Worm (Caenorhabditis elegans) whole organism, dauer: Measurements from ENCODE around the gene nhr-227.
"Not testable (repeated sequence)": the region's sequence is repeated elsewhere in the genome, so short reads cannot be mapped to it uniquely, and the experiment has no call there.

Source experiments
- unc-62 ChIP-seq: sonication (generic microtip); optimal IDR thresholded peaks from 2 replicates; lab custom pipeline; 2017; ENCODE audit warnings: missing biosample characterization, missing genetic modification reagents, missing genetic modification characterization

nhr-227 gene

ce11 chrV:2285107-2285506 is at the start of gene nhr-227:
Gene nhr-227, plus strand, starts transcription at chrV:2285432.
- no peak for TF ChIP-seq unc-62

ce11 chrV:2235848-2236247 is 49.4 kb upstream of the nhr-227 start, which contains the start of gene cyp-33C4:
Gene cyp-33C4, plus strand, starts transcription at chrV:2236140.
- no peak for TF ChIP-seq unc-62

DNA sequence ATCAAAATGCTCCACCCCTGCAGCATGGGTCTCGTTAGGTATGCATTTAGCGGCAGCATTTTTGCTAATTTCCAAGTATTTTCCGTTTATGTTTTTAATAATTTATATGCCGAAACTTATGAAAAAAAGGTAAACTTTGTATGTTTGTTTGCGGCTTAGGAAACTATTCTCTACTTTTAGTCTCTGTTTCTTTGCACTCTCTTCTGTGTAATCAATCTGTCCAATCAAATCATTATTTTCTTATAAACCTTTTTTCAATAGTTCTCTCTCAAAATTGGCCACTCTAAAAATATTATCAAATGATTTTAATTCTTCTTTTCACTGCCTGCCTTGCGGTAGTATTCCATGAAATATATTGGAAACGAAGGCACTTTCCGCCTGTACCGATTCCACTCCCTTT is 47.2 kb upstream of the nhr-227 start:
- no peak for TF ChIP-seq unc-62

DNA sequence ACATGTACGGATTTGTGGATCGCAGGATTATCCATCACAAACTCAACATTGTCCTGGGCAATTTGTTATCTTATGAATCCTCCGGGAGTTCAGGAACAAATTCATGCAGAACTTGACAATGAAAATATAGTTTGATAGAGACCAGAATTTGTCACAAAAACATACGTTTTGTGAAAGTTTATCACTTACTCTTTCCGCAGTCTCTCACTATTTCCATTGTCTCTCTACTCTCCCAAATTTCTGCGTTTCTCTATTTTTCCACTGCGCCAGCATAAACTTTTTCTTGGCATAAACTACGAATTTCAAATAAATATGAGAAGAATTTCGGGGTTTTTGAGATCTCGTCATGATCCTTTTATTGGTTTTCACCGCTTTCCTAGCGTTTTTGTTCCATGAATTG is 42.6 kb upstream of the nhr-227 start, which contains the start of gene cyp-33C3:
Gene cyp-33C3, plus strand, starts transcription at position 149 of the 400 bp plus-strand sequence.
- TF ChIP-seq unc-62, result no peak

- no peak for TF ChIP-seq unc-62
These were observed 40.5 kb upstream of the nhr-227 start, which contains the start of gene cyp-33C5 for ce11 chrV:2244751-2245150. Gene cyp-33C5, plus strand, starts transcription at chrV:2245004.

- TF ChIP-seq unc-62, result no peak
These were observed 35.9 kb upstream of the nhr-227 start, which contains the start of gene cyp-33C6 for ce11 chrV:2249310-2249709. Gene cyp-33C6, minus strand, starts transcription at chrV:2249410.

DNA sequence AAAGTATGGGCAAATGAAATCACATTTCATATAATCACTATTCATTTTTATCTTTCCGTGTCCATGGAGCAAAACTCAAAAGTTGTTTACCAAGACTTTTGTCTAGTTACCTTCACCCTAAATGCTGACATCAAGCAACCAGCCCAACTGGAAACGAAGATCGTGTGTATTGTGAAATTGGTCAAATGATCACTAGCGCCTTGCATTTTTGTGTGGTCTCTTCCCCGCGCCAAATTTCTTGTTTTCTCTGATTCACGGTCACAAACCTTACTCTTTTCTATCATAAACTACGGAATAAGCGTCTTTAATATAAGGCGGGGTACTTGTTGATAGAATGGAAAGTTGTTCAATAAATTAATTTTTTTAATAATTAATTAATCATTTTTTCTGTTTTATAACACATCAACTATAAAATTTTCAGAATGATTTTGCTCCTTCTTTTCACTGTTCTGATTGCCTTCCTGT is 35.1 kb upstream of the nhr-227 start, which contains the start of gene cyp-33C7:
Gene cyp-33C7, plus strand, starts transcription at position 415 of the 465 bp plus-strand sequence.
- TF ChIP-seq unc-62, result no peak

- TF ChIP-seq unc-62, result no peak
These were observed 33.5 kb upstream of the nhr-227 start for ce11 chrV:2251774-2252173.

- TF ChIP-seq unc-62, result no peak
These were observed 30.6 kb upstream of the nhr-227 start, which contains the start of gene str-253 for ce11 chrV:2254553-2255124. Gene str-253, minus strand, starts transcription at chrV:2254603.

DNA sequence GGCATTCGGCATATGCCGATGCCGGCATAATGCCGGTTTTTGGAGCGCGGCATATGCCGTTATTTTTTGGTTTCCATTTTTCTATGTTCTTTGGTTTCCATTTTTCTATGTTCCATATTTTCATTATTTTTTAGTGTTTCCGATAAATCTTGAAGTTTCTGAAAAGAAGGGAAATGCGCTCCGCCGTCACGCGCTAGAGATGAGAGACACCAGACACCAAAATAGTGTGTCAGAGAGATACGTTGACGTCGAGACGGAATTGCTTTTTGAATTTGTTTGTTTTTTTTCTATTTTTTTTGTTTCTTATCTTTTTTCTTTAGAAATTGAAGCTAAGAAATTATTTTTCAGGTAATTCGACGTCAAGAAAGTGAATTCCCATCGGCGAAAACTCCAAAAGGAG is 30.0 kb upstream of the nhr-227 start, which contains the start of gene F41B5.1:
Gene F41B5.1, plus strand, starts transcription at position 343 of the 400 bp plus-strand sequence.
- TF ChIP-seq unc-62, result not testable (repeated sequence)

DNA sequence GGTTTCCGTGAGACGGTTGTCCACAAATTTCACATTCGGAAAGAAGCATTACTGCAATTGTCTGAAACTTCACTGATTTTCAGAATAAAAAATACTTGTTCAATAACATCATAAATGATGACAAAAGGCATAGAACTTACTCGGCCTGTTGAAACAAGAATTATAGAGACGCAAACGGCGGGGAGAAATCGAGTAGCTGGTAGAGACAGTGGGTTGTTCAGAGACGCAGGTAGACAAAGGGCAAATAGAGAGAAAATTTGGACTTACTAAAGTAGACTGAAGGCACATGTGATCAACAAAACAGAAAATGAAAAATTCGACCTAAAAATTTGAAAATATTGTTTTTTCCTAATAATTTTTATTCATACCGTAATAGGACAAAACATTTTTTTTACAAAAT is 25.5 kb upstream of the nhr-227 start, which contains the start of gene nhr-182:
Gene nhr-182, minus strand, starts transcription at position 178 of the 400 bp plus-strand sequence.
- no peak for TF ChIP-seq unc-62

DNA sequence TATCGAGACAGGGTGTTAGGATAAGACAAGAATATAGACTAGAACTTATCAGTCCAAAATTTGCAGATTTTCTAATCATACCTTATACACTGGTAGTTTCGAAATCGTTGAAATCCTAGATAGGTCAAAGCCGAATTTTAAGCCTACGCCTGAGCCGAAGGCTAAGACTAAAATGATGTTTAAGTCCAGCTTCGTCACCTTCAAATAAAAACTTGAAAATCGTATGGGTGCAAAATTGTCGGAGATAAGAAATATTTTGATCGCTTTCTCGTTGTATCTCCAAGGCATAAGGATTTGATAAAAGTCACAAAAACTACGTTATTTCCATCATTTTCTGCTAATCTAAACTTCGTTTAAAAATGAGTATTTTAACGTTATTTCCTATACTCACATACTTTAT is 24.6 kb upstream of the nhr-227 start, which contains the start of gene F41B5.12:
Gene F41B5.12, plus strand, starts transcription at position 301 of the 400 bp plus-strand sequence.
- TF ChIP-seq unc-62, result no peak

DNA sequence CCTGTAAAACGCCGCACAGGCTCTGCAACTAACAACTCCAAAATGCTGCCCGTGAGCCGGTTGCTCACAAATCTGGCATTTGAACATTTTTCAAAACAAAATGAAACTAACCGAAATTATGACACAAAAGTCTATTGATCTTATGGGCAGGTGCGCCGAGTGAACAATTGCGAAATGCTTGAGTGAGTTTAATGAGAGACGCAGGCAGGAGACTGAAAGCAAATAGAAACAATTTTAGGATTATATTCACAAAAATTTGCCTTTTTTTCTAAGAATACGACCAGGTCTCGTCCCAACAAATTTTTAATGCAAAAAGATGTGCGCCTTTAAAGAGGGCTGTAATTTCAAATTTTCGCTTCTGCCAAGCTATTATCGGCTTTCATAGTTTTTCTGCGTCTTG is 20.8 kb upstream of the nhr-227 start, which contains the start of gene nhr-183:
Gene nhr-183, minus strand, starts transcription at position 180 of the 400 bp plus-strand sequence.
- no peak for TF ChIP-seq unc-62

DNA sequence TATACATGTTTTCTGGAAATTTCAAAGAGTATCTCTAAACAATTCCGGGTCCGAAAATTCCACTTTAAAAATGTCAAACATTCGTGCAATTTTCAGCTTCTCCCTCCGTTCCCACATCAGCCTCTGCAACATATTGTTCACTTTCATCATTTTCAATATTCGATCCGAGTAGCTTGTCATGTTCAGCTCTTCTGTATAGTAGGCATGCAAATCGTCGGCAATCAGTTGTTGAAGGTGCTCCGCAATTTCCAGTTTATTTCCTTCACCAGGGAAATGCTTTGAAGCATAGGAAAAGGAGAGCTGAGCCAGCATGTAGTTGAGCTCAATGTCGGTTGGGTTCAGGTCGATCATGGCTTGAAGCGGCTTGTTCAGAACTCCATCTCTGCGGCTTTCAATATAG is 20.3 kb upstream of the nhr-227 start:
- no peak for TF ChIP-seq unc-62

DNA sequence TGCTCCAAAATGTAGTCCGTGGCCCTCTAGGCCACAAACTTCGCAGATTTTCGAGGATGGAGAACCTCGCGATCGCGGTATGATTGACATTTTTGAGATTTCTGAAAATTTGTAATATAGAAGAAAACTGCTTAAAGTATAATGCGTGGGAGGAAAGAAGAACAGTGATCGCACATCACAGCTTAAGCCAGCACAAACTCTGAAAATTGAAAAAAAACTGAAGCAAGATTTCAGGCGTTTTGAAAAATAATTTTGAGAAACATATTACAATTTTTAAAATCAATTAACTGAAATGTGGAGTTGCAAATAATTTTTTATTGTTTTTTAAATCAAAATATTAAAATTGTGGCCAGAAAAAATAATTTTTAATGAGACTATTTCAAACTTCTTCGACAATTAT is 18.3 kb upstream of the nhr-227 start, which contains the start of gene nhr-275:
Gene nhr-275, minus strand, starts transcription at position 101 of the 400 bp plus-strand sequence.
- TF ChIP-seq unc-62, result no peak

DNA sequence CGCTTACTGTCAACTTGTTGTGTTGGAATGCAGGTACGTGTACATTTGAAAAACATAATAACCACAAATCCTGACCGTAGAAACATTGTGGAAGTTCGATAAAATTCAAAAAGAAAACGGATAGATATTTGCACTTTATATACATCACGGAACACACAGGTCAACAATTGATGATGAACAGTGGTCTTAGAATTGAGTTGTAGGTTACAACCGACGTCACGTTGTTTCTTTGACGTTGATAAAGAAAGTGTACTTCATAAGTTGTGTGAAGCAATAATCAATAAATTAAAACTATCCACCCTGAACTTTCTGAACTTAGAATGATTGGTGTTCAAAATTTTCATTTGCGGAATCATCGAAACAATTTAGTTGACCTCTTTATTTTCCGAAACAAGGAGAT is 13.5 kb upstream of the nhr-227 start, which contains the start of gene Y5H2A.1:
Gene Y5H2A.1, minus strand, starts transcription at position 101 of the 400 bp plus-strand sequence.
- TF ChIP-seq unc-62, result no peak

DNA sequence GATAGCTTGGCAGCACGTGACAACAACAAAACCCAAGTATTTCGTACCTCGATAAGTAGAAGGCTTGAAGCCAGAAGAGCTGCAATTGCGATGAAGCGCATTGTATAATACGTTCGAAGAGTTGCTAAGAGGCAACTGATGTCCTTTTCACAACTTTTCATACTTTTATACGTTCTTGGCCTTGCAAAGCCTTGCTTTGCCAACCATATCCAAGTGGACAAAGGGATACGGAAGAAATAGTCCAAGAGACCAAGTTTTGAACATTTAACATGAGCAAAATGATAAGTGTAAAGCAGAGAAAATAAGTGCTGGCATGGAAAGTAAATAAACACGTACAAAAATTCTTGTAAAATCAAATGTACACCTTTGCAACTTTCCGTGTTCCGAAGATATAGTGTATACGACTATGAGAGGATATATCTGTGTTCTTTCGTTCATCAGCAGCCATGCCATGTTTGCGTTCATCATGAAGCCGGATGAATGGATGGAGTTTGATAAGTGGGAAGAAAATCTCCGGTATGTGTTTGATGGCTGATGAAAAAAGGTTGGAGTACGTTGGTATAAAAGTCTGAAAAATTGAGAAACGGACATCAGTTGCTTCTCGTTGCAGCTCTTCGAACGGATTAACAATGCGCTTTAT is 10.9 kb upstream of the nhr-227 start, which contains the start of the genes Y5H2A.4 and abu-4:
Gene Y5H2A.4, minus strand, starts transcription at position 101 of the 640 bp plus-strand sequence.
Gene abu-4, plus strand, starts transcription at position 590 of the 640 bp plus-strand sequence.
- TF ChIP-seq unc-62, result no peak
